Worm (Caenorhabditis elegans) whole organism, L3 larva: Measurements from ENCODE around the gene ZK1010.8.

Experiments
- R02D3.7 ChIP-seq: fragments of 150-350 bp; optimal IDR thresholded peaks from 2 replicates; lab custom pipeline; 2014; ENCODE audit warnings: missing biosample characterization, missing genetic modification characterization
- ZK546.5 ChIP-seq: sonication (generic microtip); optimal IDR thresholded peaks from 2 replicates; lab custom pipeline; 2017; ENCODE audit warnings: missing biosample characterization, missing genetic modification characterization
- aly-2 ChIP-seq: fragments of 150-350 bp; optimal IDR thresholded peaks from 2 replicates; lab custom pipeline; 2014; ENCODE audit warnings: missing biosample characterization, missing genetic modification characterization
- ama-1 ChIP-seq: fragments of 150-350 bp; optimal IDR thresholded peaks from 2 replicates; lab custom pipeline; 2018
- ceh-16 ChIP-seq: sonication (generic microtip); optimal IDR thresholded peaks from 2 replicates; lab custom pipeline; 2017; ENCODE audit warnings: missing biosample characterization, missing genetic modification characterization
- ceh-28 ChIP-seq: fragments of 150-350 bp; optimal IDR thresholded peaks from 2 replicates; lab custom pipeline; 2014; ENCODE audit warnings: missing biosample characterization, missing genetic modification reagents, missing genetic modification characterization
- ceh-82 ChIP-seq: fragments of 150-350 bp; optimal IDR thresholded peaks from 2 replicates; lab custom pipeline; 2014; ENCODE audit warnings: missing biosample characterization, missing genetic modification characterization
- ceh-9 ChIP-seq: sonication (generic microtip); optimal IDR thresholded peaks from 2 replicates; lab custom pipeline; 2018; ENCODE audit warnings: missing biosample characterization, missing genetic modification characterization
- daf-12 ChIP-seq: fragments of 150-350 bp; optimal IDR thresholded peaks from 2 replicates; lab custom pipeline; 2014; ENCODE audit warnings: missing biosample characterization, missing genetic modification reagents, missing genetic modification characterization
- egl-27 ChIP-seq: sonication (generic microtip); optimal IDR thresholded peaks from 4 replicates; lab custom pipeline; 2017; ENCODE audit warnings: missing biosample characterization, missing genetic modification reagents, missing genetic modification characterization
- egl-5 ChIP-seq: fragments of 150-350 bp; optimal IDR thresholded peaks from 2 replicates; lab custom pipeline; 2017; ENCODE audit warnings: missing biosample characterization, missing genetic modification reagents, missing genetic modification characterization, inconsistent platforms
- elt-1 ChIP-seq: fragments of 150-350 bp; optimal IDR thresholded peaks from 2 replicates; lab custom pipeline; 2014; ENCODE audit warnings: missing biosample characterization, missing genetic modification characterization
- elt-2 ChIP-seq: sonication (generic microtip); optimal IDR thresholded peaks from 2 replicates; lab custom pipeline; 2016; ENCODE audit warnings: missing genetic modification reagents, mild to moderate bottlenecking, missing genetic modification characterization, missing compliant biosample characterization
- elt-3 ChIP-seq, 3 experiments: fragments of 150-350 bp in 1 of 3; sonication (generic microtip) in 2 of 3; optimal IDR thresholded peaks; 2 replicates in 2 of 3; 4 replicates in 1 of 3; lab custom pipeline; 2014 to 2017; ENCODE audit warnings: missing biosample characterization in 3 of 3, missing genetic modification characterization in 3 of 3
- eor-1 ChIP-seq, 2 experiments: fragments of 150-350 bp; optimal IDR thresholded peaks; 2 replicates each; lab custom pipeline; 2014 to 2018; ENCODE audit warnings: missing biosample characterization in 2 of 2, missing genetic modification characterization in 2 of 2
- fkh-10 ChIP-seq: sonication (generic microtip); optimal IDR thresholded peaks from 2 replicates; lab custom pipeline; 2017; ENCODE audit warnings: missing biosample characterization, missing genetic modification reagents, missing genetic modification characterization
- fkh-2 ChIP-seq: fragments of 150-350 bp; optimal IDR thresholded peaks from 2 replicates; lab custom pipeline; 2014; ENCODE audit warnings: missing biosample characterization, missing genetic modification reagents, missing genetic modification characterization
- fos-1 ChIP-seq: fragments of 150-350 bp; optimal IDR thresholded peaks from 2 replicates; lab custom pipeline; 2014; ENCODE audit warnings: missing biosample characterization, missing genetic modification characterization
- hmg-11 ChIP-seq: sonication (generic microtip); optimal IDR thresholded peaks from 2 replicates; lab custom pipeline; 2016; ENCODE audit warnings: missing genetic modification characterization, missing compliant biosample characterization
- jun-1 ChIP-seq: fragments of 150-350 bp; optimal IDR thresholded peaks from 2 replicates; lab custom pipeline; 2014; ENCODE audit warnings: missing biosample characterization, missing genetic modification reagents, missing genetic modification characterization
- lin-15B ChIP-seq: fragments of 150-350 bp; optimal IDR thresholded peaks from 2 replicates; lab custom pipeline; 2014; ENCODE audit warnings: missing biosample characterization, missing genetic modification characterization
- lin-39 ChIP-seq: fragments of 150-350 bp; optimal IDR thresholded peaks from 2 replicates; lab custom pipeline; 2018; ENCODE audit warnings: missing biosample characterization, missing genetic modification reagents, missing genetic modification characterization
- lsy-12 ChIP-seq: sonication (generic microtip); optimal IDR thresholded peaks from 2 replicates; lab custom pipeline; 2016; ENCODE audit warnings: mild to moderate bottlenecking, missing genetic modification characterization, missing compliant biosample characterization
- mdl-1 ChIP-seq: fragments of 150-350 bp; optimal IDR thresholded peaks from 2 replicates; lab custom pipeline; 2014; ENCODE audit warnings: missing biosample characterization, missing genetic modification characterization
- mml-1 ChIP-seq: fragments of 150-350 bp; sonication (generic microtip); optimal IDR thresholded peaks from 3 replicates; lab custom pipeline; 2014; ENCODE audit warnings: missing biosample characterization, missing genetic modification characterization
- nfya-1 ChIP-seq: sonication (generic microtip); optimal IDR thresholded peaks from 2 replicates; lab custom pipeline; 2017; ENCODE audit warnings: missing genetic modification characterization, mild to moderate bottlenecking, missing compliant biosample characterization, antibody characterized with exemption, moderate library complexity; ENCODE audit not compliant: insufficient read depth
- nhr-11 ChIP-seq: fragments of 150-350 bp; optimal IDR thresholded peaks from 2 replicates; lab custom pipeline; 2014; ENCODE audit warnings: missing biosample characterization, missing genetic modification characterization
- nhr-12 ChIP-seq: fragments of 150-350 bp; optimal IDR thresholded peaks from 2 replicates; lab custom pipeline; 2014; ENCODE audit warnings: missing biosample characterization, missing genetic modification characterization
- nhr-23 ChIP-seq: fragments of 150-350 bp; optimal IDR thresholded peaks from 2 replicates; lab custom pipeline; 2014; ENCODE audit warnings: missing biosample characterization, missing genetic modification reagents, missing genetic modification characterization
- nhr-237 ChIP-seq: fragments of 150-350 bp; optimal IDR thresholded peaks from 2 replicates; lab custom pipeline; 2014; ENCODE audit warnings: missing biosample characterization, missing genetic modification characterization
- nhr-25 ChIP-seq: sonication (generic microtip); optimal IDR thresholded peaks from 2 replicates; lab custom pipeline; 2017; ENCODE audit warnings: missing biosample characterization, missing genetic modification characterization
- nhr-28 ChIP-seq: fragments of 150-350 bp; optimal IDR thresholded peaks from 2 replicates; lab custom pipeline; 2014; ENCODE audit warnings: missing biosample characterization, missing genetic modification characterization
- nhr-43 ChIP-seq: sonication (generic microtip); optimal IDR thresholded peaks from 2 replicates; lab custom pipeline; 2016; ENCODE audit warnings: mild to moderate bottlenecking, missing genetic modification characterization, missing compliant biosample characterization; ENCODE audit not compliant: poor library complexity, severe bottlenecking
- nhr-67 ChIP-seq: fragments of 150-350 bp; optimal IDR thresholded peaks from 2 replicates; lab custom pipeline; 2014; ENCODE audit warnings: missing biosample characterization, missing genetic modification characterization
- nhr-76 ChIP-seq: fragments of 150-350 bp; sonication (generic microtip); optimal IDR thresholded peaks from 5 replicates; lab custom pipeline; 2014; ENCODE audit warnings: missing biosample characterization, missing genetic modification characterization
- nhr-77 ChIP-seq: fragments of 150-350 bp; optimal IDR thresholded peaks from 2 replicates; lab custom pipeline; 2014; ENCODE audit warnings: missing biosample characterization, missing genetic modification characterization
- pha-4 ChIP-seq: fragments of 150-350 bp; optimal IDR thresholded peaks from 2 replicates; lab custom pipeline; 2014; ENCODE audit warnings: missing biosample characterization, missing genetic modification reagents, missing genetic modification characterization
- pqm-1 ChIP-seq: fragments of 150-350 bp; optimal IDR thresholded peaks from 2 replicates; lab custom pipeline; 2017; ENCODE audit warnings: missing biosample characterization, missing genetic modification characterization, inconsistent platforms
- sea-2 ChIP-seq: fragments of 150-350 bp; sonication (generic microtip); optimal IDR thresholded peaks from 4 replicates; lab custom pipeline; 2014; ENCODE audit warnings: missing biosample characterization, missing genetic modification reagents, missing genetic modification characterization
- skn-1 ChIP-seq: fragments of 150-350 bp; optimal IDR thresholded peaks from 2 replicates; lab custom pipeline; 2014; ENCODE audit warnings: missing biosample characterization, missing genetic modification characterization
- snpc-4 ChIP-seq: fragments of 150-350 bp; optimal IDR thresholded peaks from 2 replicates; lab custom pipeline; 2014; ENCODE audit warnings: missing biosample characterization, missing genetic modification characterization
- tbx-2 ChIP-seq: sonication (generic microtip); optimal IDR thresholded peaks from 2 replicates; lab custom pipeline; 2016; ENCODE audit warnings: mild to moderate bottlenecking, missing genetic modification characterization, missing compliant biosample characterization
- unc-39 ChIP-seq: sonication (generic microtip); optimal IDR thresholded peaks from 4 replicates; lab custom pipeline; 2017; ENCODE audit warnings: missing biosample characterization, missing genetic modification characterization
- unc-62 ChIP-seq: fragments of 150-350 bp; sonication (generic microtip); optimal IDR thresholded peaks from 4 replicates; lab custom pipeline; 2014; ENCODE audit warnings: missing biosample characterization, missing genetic modification reagents, missing genetic modification characterization
- zag-1 ChIP-seq: fragments of 150-350 bp; optimal IDR thresholded peaks from 2 replicates; lab custom pipeline; 2014; ENCODE audit warnings: missing biosample characterization, missing genetic modification characterization
- ztf-11 ChIP-seq: fragments of 150-350 bp; optimal IDR thresholded peaks from 2 replicates; lab custom pipeline; 2014; ENCODE audit warnings: missing biosample characterization, missing genetic modification characterization
- ztf-4 ChIP-seq: fragments of 150-350 bp; optimal IDR thresholded peaks from 2 replicates; lab custom pipeline; 2014; ENCODE audit warnings: missing biosample characterization, missing genetic modification characterization

Gene ZK1010.8

ce11 chrIII:12978473-12979174, 21.8 kb downstream of the ZK1010.8 start, which contains the start of the genes ubq-2 and frg-1:
Gene ubq-2, minus strand, starts transcription at chrIII:12978523.
Gene frg-1, plus strand, starts transcription at chrIII:12979162.
- TF ChIP-seq ztf-4 (tag; lab: Kevin White, UChicago), result no peak
- TF ChIP-seq elt-2 (tag; lab: Kevin White, UChicago), result peak; percentile 56
- TF ChIP-seq hmg-11 (tag; lab: Kevin White, UChicago), result peak; percentile 85
- no peak for TF ChIP-seq sea-2
- no peak for TF ChIP-seq ceh-82 (tag; lab: Kevin White, UChicago)
- no peak for TF ChIP-seq mdl-1
- TF ChIP-seq fkh-2 (tag; lab: Kevin White, UChicago), result no peak
- TF ChIP-seq lin-39 (tag; lab: Kevin White, UChicago), result peak; percentile 95
- TF ChIP-seq nhr-76 (tag; lab: Kevin White, UChicago), result no peak
- TF ChIP-seq pha-4 (tag; lab: Kevin White, UChicago), result peak; percentile 92
- TF ChIP-seq unc-62 (GFP tag; lab: Kevin White, UChicago), result no peak
- TF ChIP-seq lin-15B (tag; lab: Kevin White, UChicago), result peak; percentile 88
- peak; percentile 11 for TF ChIP-seq snpc-4 (tag; lab: Kevin White, UChicago)
- peak; percentile 55 for TF ChIP-seq egl-5 (tag; lab: Kevin White, UChicago)
- peak; percentile 67 for TF ChIP-seq pqm-1
- peak; percentile 76 for TF ChIP-seq nhr-25 (tag; lab: Kevin White, UChicago)
- peak; percentile 62 for TF ChIP-seq tbx-2 (tag; lab: Kevin White, UChicago)
- TF ChIP-seq elt-1 (tag; lab: Kevin White, UChicago), result no peak
- peak; percentile 71 for TF ChIP-seq jun-1
- TF ChIP-seq ceh-16 (tag; lab: Kevin White, UChicago), result no peak
- peak; percentile 80 for TF ChIP-seq nhr-23 (tag; lab: Kevin White, UChicago)
- TF ChIP-seq ceh-28 (tag; lab: Kevin White, UChicago), result peak; percentile 68
- TF ChIP-seq R02D3.7 (tag; lab: Kevin White, UChicago), result peak; percentile 99
- TF ChIP-seq nhr-237 (tag; lab: Kevin White, UChicago), result no peak
- peak; percentile 54 for TF ChIP-seq ama-1 (lab: Kevin White, UChicago)
- no peak for TF ChIP-seq eor-1 (tag; optimal IDR thresholded peaks at IDR 0.05; lab: Kevin White, UChicago)
- TF ChIP-seq lsy-12, result peak; percentile 92
- no peak for TF ChIP-seq egl-27 (tag; lab: Kevin White, UChicago)
- TF ChIP-seq nhr-12 (tag; lab: Kevin White, UChicago), result no peak
- no peak for TF ChIP-seq nhr-28 (tag; lab: Kevin White, UChicago)
- TF ChIP-seq fos-1 (tag; lab: Kevin White, UChicago), result peak; percentile 13
- TF ChIP-seq nhr-67 (tag; lab: Kevin White, UChicago), result no peak
- TF ChIP-seq nhr-43 (tag; lab: Kevin White, UChicago), result peak; percentile 76
- peak; percentile 66 for TF ChIP-seq skn-1
- no peak for TF ChIP-seq ztf-11 (tag; lab: Kevin White, UChicago)
- no peak for TF ChIP-seq fkh-10 (GFP tag; lab: Kevin White, UChicago)
- TF ChIP-seq ZK546.5 (tag; lab: Kevin White, UChicago), result peak; percentile 15
- TF ChIP-seq daf-12 (tag; lab: Kevin White, UChicago), result no peak
- TF ChIP-seq nhr-11 (tag; lab: Kevin White, UChicago), result peak; percentile 53
- no peak for TF ChIP-seq aly-2 (tag; lab: Kevin White, UChicago)
- peak; percentile 97 for TF ChIP-seq nfya-1 (tag; lab: Kevin White, UChicago)
- TF ChIP-seq mml-1, result no peak
- TF ChIP-seq zag-1 (tag; lab: Kevin White, UChicago), result peak; percentile 13
- no peak for TF ChIP-seq nhr-77
- no peak for TF ChIP-seq ceh-9 (tag; lab: Kevin White, UChicago)
- TF ChIP-seq elt-3 (tag; optimal IDR thresholded peaks at IDR 0.05; lab: Kevin White, UChicago), result no peak
- TF ChIP-seq unc-39 (tag; lab: Kevin White, UChicago), result no peak
